Fruit fly (Drosophila melanogaster): ENCODE measurements around the gene hoip.

Gene hoip

DNA sequence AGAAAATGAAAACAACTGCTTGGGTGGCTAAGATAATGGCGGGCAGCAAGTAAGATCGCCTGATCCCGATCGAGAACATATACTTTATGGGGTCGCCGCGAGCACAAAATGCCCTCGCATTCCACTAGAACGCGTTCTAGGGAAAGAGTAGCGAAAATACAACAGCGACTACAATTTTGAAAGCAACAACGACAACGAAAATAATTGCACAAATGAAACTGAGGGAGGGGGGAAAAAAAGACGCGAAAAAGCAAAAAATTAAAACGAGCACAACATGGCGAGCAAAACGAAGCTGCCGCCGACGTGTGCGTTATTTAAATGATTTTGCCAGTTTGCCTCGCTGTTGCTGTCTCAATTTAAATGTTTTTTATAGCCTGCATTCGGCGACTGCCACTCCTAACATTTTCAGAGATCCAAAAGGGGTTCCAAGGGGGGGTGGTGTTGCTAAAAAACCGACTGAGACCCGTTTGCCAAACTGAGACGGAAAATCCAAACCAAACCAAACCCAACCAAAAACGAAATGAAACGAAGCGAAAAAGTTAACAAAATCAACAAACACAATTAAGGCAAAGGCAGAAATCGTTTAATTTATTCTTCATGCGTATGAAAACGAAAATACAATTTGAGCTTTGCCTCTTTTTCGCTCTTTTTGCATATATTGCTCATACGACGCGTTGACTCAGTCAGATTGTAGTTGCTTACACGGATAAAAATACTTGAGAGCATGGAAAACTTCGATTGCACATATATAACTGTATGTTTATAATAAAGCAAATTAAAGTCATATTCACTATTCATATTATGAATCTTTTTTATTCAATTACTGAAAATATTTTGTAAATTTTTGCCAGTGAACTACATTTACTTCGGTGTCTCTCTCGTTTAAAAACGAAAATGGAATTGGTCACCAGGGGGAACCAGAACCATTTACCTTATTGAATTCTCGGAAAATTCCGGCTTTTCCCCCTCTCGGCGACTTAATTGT lies 6.9 kb upstream of the hoip start (continued):
- peak; percentile 22 for TF ChIP-seq CG4854 (GFP tag; optimal IDR thresholded peaks at IDR 0.05)
- TF ChIP-seq CG7963 (GFP tag; IDR thresholded peaks at IDR 0.05; ENCODE audit: partially characterized antibody) = no peak
- TF ChIP-seq CG43689 (GFP tag; IDR thresholded peaks at IDR 0.05) = peak; percentile 64; the same call in 1 of the 2 replicates
- peak; percentile 29 for TF ChIP-seq bab2 (GFP tag; optimal IDR thresholded peaks at IDR 0.05)
- no peak for TF ChIP-seq dati (GFP tag; IDR thresholded peaks at IDR 0.05)
- TF ChIP-seq crol (GFP tag; IDR thresholded peaks at IDR 0.05) = 0 out of 2 replicates have a peak, but pooled peaks have one; percentile 32
- no peak for TF ChIP-seq CG13894 (tag; optimal IDR thresholded peaks at IDR 0.05)
- TF ChIP-seq abd-A (tag; optimal IDR thresholded peaks at IDR 0.05) = peak; percentile 9
- TF ChIP-seq CTCF (GFP tag; optimal IDR thresholded peaks at IDR 0.05) = no peak
- TF ChIP-seq Dad (GFP tag; optimal IDR thresholded peaks at IDR 0.05) = no peak
- no peak for TF ChIP-seq trh (GFP tag; optimal IDR thresholded peaks at IDR 0.05)
- TF ChIP-seq chm (GFP tag; IDR thresholded peaks at IDR 0.05) = peak; percentile 75; the same call in 1 of the 2 replicates
- no peak for TF ChIP-seq grn (GFP tag; optimal IDR thresholded peaks at IDR 0.05)
- TF ChIP-seq CG4360 (GFP tag; IDR thresholded peaks at IDR 0.05) = no peak
- TF ChIP-seq sqz (GFP tag; optimal IDR thresholded peaks at IDR 0.05) = no peak
- no peak for TF ChIP-seq nerfin-2 (GFP tag; IDR thresholded peaks at IDR 0.05; ENCODE audit: partially characterized antibody)
- no peak for TF ChIP-seq inv (GFP tag; IDR thresholded peaks at IDR 0.05; ENCODE audit: partially characterized antibody)
- peak; percentile 79 for TF ChIP-seq Meics (GFP tag; optimal IDR thresholded peaks at IDR 0.05)
- TF ChIP-seq CG34376 (GFP tag; optimal IDR thresholded peaks at IDR 0.05) = no peak
- TF ChIP-seq al (GFP tag; IDR thresholded peaks at IDR 0.05) = peak; percentile 85
- no peak for TF ChIP-seq vnd (GFP tag; IDR thresholded peaks at IDR 0.05; ENCODE audit: partially characterized antibody)
- TF ChIP-seq vfl (GFP tag; optimal IDR thresholded peaks at IDR 0.05) = peak; percentile 5
- TF ChIP-seq CG6654 (GFP tag; optimal IDR thresholded peaks at IDR 0.05) = no peak
- TF ChIP-seq ranshi (GFP tag; IDR thresholded peaks at IDR 0.05) = peak; percentile 82
- TF ChIP-seq wdn (GFP tag; IDR thresholded peaks at IDR 0.05) = peak; percentile 81
- TF ChIP-seq CG3065 (GFP tag; optimal IDR thresholded peaks at IDR 0.05) = no peak
- TF ChIP-seq CG30431 (GFP tag; optimal IDR thresholded peaks at IDR 0.05) = no peak
- no peak for TF ChIP-seq chif (GFP tag; optimal IDR thresholded peaks at IDR 0.05)
- TF ChIP-seq amos (GFP tag; IDR thresholded peaks at IDR 0.05; ENCODE audit: partially characterized antibody) = no peak
- no peak for TF ChIP-seq BEAF-32 (GFP tag; optimal IDR thresholded peaks at IDR 0.05)
- no peak for TF ChIP-seq Doc3 (GFP tag; IDR thresholded peaks at IDR 0.05; ENCODE audit: partially characterized antibody)
- peak; percentile 9; the same call in 1 of the 2 replicates for TF ChIP-seq peb (GFP tag; IDR thresholded peaks at IDR 0.05)
- TF ChIP-seq her (GFP tag; optimal IDR thresholded peaks at IDR 0.05) = no peak
- no peak for TF ChIP-seq disco-r (GFP tag; optimal IDR thresholded peaks at IDR 0.05)
- no peak for TF ChIP-seq CG6683 (GFP tag; optimal IDR thresholded peaks at IDR 0.05)
- peak; percentile 58; the same call in 1 of the 2 replicates for TF ChIP-seq MBD-R2 (GFP tag; IDR thresholded peaks at IDR 0.05)
- peak; percentile 81 for TF ChIP-seq CG6689 (GFP tag; IDR thresholded peaks at IDR 0.05)
- TF ChIP-seq CG6791 (GFP tag; IDR thresholded peaks at IDR 0.05; ENCODE audit: partially characterized antibody) = no peak
- TF ChIP-seq Hr3 (GFP tag; optimal IDR thresholded peaks at IDR 0.05) = peak; percentile 39
- TF ChIP-seq Hmr (GFP tag; optimal IDR thresholded peaks at IDR 0.05) = peak; percentile 81
- no peak for TF ChIP-seq Sry-δ (GFP tag; optimal IDR thresholded peaks at IDR 0.05)
- no peak for TF ChIP-seq kah (GFP tag; optimal IDR thresholded peaks at IDR 0.05)
- no peak for TF ChIP-seq CG14860 (GFP tag; IDR thresholded peaks at IDR 0.05; ENCODE audit: partially characterized antibody)
- peak; percentile 75 for TF ChIP-seq CG11504 (tag; optimal IDR thresholded peaks at IDR 0.05)
- peak; percentile 50; the same call in 1 of the 3 replicates for TF ChIP-seq CG11093 (GFP tag; IDR thresholded peaks at IDR 0.05)
- TF ChIP-seq sr (GFP tag; IDR thresholded peaks at IDR 0.05) = no peak
- TF ChIP-seq cwo (GFP tag; optimal IDR thresholded peaks at IDR 0.05) = peak; percentile 67
- TF ChIP-seq cas (GFP tag; IDR thresholded peaks at IDR 0.05) = peak; percentile 57
- TF ChIP-seq CG33213 (GFP tag; optimal IDR thresholded peaks at IDR 0.05) = no peak

Data from whole organism, embryonic.